Fruit fly (Drosophila melanogaster) whole organism, adult: ENCODE results near the gene CG32204.
A peak's percentile ranks its signal among the peaks of the same experiment; 100 is the strongest.

Source experiments
- CG11617 ChIP-seq: fragments of 200-800 bp; sonication (Bioruptor generic); optimal IDR thresholded peaks from 2 replicates; lab custom pipeline; 2017; ENCODE audit warnings: mild to moderate bottlenecking, missing biosample characterization, missing genetic modification reagents, missing genetic modification characterization
- CG12768 ChIP-seq: fragments of 200-800 bp; sonication (Bioruptor generic); optimal IDR thresholded peaks from 2 replicates; lab custom pipeline; 2017; ENCODE audit warnings: missing biosample characterization, missing genetic modification characterization, mild to moderate bottlenecking, moderate library complexity, missing genetic modification reagents
- CG14711 ChIP-seq: fragments of 200-800 bp; sonication (Bioruptor generic); optimal IDR thresholded peaks from 2 replicates; lab custom pipeline; 2018; ENCODE audit warnings: missing biosample characterization, mild to moderate bottlenecking, missing genetic modification characterization, moderate library complexity
- CG1620 ChIP-seq: fragments of 200-800 bp; sonication (Bioruptor generic); optimal IDR thresholded peaks from 2 replicates; lab custom pipeline; 2016; ENCODE audit warnings: missing biosample characterization, missing genetic modification characterization
- CG33017 ChIP-seq: fragments of 200-800 bp; sonication (Bioruptor generic); optimal IDR thresholded peaks from 2 replicates; lab custom pipeline; 2018; ENCODE audit warnings: missing biosample characterization, mild to moderate bottlenecking, missing genetic modification characterization, moderate library complexity
- CG5204 ChIP-seq: fragments of 200-800 bp; sonication (Bioruptor generic); optimal IDR thresholded peaks from 2 replicates; lab custom pipeline; 2016; ENCODE audit warnings: missing biosample characterization, missing genetic modification characterization
- CG7045 ChIP-seq: fragments of 200-800 bp; sonication (Bioruptor generic); optimal IDR thresholded peaks from 2 replicates; lab custom pipeline; 2017; ENCODE audit warnings: missing biosample characterization, mild to moderate bottlenecking, missing genetic modification characterization
- CG7101 ChIP-seq: fragments of 200-800 bp; sonication (Bioruptor generic); optimal IDR thresholded peaks from 2 replicates; lab custom pipeline; 2018; ENCODE audit warnings: missing biosample characterization, mild to moderate bottlenecking, missing genetic modification characterization, moderate library complexity
- Clk ChIP-seq: fragments of 200-800 bp; sonication (Bioruptor generic); optimal IDR thresholded peaks from 2 replicates; lab custom pipeline; 2017; ENCODE audit warnings: missing biosample characterization, missing genetic modification characterization
- Crg-1 ChIP-seq: fragments of 200-800 bp; sonication (Bioruptor generic); optimal IDR thresholded peaks from 2 replicates; lab custom pipeline; 2016; ENCODE audit warnings: missing biosample characterization, missing genetic modification characterization
- Hr96 ChIP-seq: fragments of 200-800 bp; sonication (Bioruptor generic); optimal IDR thresholded peaks from 2 replicates; lab custom pipeline; 2016; ENCODE audit warnings: missing biosample characterization, missing genetic modification characterization
- Mnt ChIP-seq: fragments of 200-800 bp; sonication (Bioruptor generic); optimal IDR thresholded peaks from 2 replicates; lab custom pipeline; 2016; ENCODE audit warnings: missing biosample characterization, mild to moderate bottlenecking, missing genetic modification characterization
- bab1 ChIP-seq: fragments of 200-800 bp; sonication (Bioruptor generic); optimal IDR thresholded peaks from 3 replicates; lab custom pipeline; 2019; ENCODE audit warnings: missing biosample characterization, mild to moderate bottlenecking, missing genetic modification characterization, moderate library complexity
- cic ChIP-seq: fragments of 200-800 bp; sonication (Bioruptor generic); optimal IDR thresholded peaks from 2 replicates; lab custom pipeline; 2017; ENCODE audit warnings: missing biosample characterization, mild to moderate bottlenecking, missing genetic modification characterization, moderate library complexity
- cnc ChIP-seq, 2 experiments: fragments of >200 bp; optimal IDR thresholded peaks; 2 replicates each; lab custom pipeline; 2017
- kay ChIP-seq: fragments of 200-800 bp; sonication (Bioruptor generic); peaks from one replicate; lab custom pipeline; 2016; ENCODE audit warnings: missing biosample characterization, missing genetic modification characterization, borderline replicate concordance
- ovo ChIP-seq: fragments of 200-800 bp; sonication (Bioruptor generic); optimal IDR thresholded peaks from 2 replicates; lab custom pipeline; 2016; ENCODE audit warnings: missing biosample characterization, missing genetic modification characterization
- pad ChIP-seq: fragments of 200-800 bp; sonication (Bioruptor generic); optimal IDR thresholded peaks from 3 replicates; lab custom pipeline; 2017; ENCODE audit warnings: missing biosample characterization, missing genetic modification characterization, mild to moderate bottlenecking, moderate library complexity, missing genetic modification reagents
- tj ChIP-seq: fragments of 200-800 bp; sonication (Bioruptor generic); optimal IDR thresholded peaks from 3 replicates; lab custom pipeline; 2017; ENCODE audit warnings: missing biosample characterization, mild to moderate bottlenecking, missing genetic modification characterization, moderate library complexity
- toe ChIP-seq: fragments of 200-800 bp; sonication (Bioruptor generic); optimal IDR thresholded peaks from 2 replicates; lab custom pipeline; 2016; ENCODE audit warnings: missing biosample characterization, missing genetic modification characterization

The CG32204 gene

dm6 chr3L:18952399-18952798, 6.6 kb upstream of the CG32204 start:
- no peak for TF ChIP-seq CG14711

dm6 chr3L:18950359-18950758, 4.5 kb upstream of the CG32204 start, which contains the start of gene CG6836:
TSS of gene CG6836 (plus strand) at chr3L:18950629.
- TF ChIP-seq bab1 (GFP tag; lab: Kevin White, UChicago) (peak; percentile 33), cic (GFP tag; lab: Kevin White, UChicago) (peak; percentile 9), ovo (peak; percentile 54), CG5204 (GFP tag; lab: Kevin White, UChicago) (no peak), tj (peak; percentile 22), Hr96 (GFP tag; lab: Kevin White, UChicago) (no peak), Mnt (no peak), CG1620 (GFP tag; lab: Kevin White, UChicago) (no peak)

dm6 chr3L:18949137-18949536, 3.3 kb upstream of the CG32204 start:
- TF ChIP-seq Clk (GFP tag; lab: Kevin White, UChicago) = no peak
- TF ChIP-seq bab1 (GFP tag; lab: Kevin White, UChicago) = peak; percentile 29
- TF ChIP-seq CG7101 (tag; lab: Kevin White, UChicago) = no peak
- no peak for TF ChIP-seq kay (GFP tag; lab: Kevin White, UChicago)
- TF ChIP-seq Mnt = no peak
- no peak for TF ChIP-seq tj
- peak; percentile 3 for TF ChIP-seq CG12768 (GFP tag; lab: Kevin White, UChicago)

dm6 chr3L:18946956-18947355, 1.1 kb upstream of the CG32204 start:
- TF ChIP-seq pad (GFP tag; lab: Kevin White, UChicago) (no peak), kay (GFP tag; lab: Kevin White, UChicago) (no peak), CG11617 (GFP tag; lab: Kevin White, UChicago) (no peak), CG1620 (GFP tag; lab: Kevin White, UChicago) (no peak), bab1 (GFP tag; lab: Kevin White, UChicago) (no peak), cic (GFP tag; lab: Kevin White, UChicago) (no peak), cnc (optimal IDR thresholded peaks at IDR 0.05; lab: Kevin White, UChicago) (no peak), CG5204 (GFP tag; lab: Kevin White, UChicago) (no peak), Crg-1 (no peak), CG14711 (no peak), ovo (no peak), Mnt (no peak), Clk (GFP tag; lab: Kevin White, UChicago) (no peak), CG12768 (GFP tag; lab: Kevin White, UChicago) (no peak), toe (GFP tag; lab: Kevin White, UChicago) (no peak), CG33017 (tag; lab: Kevin White, UChicago) (no peak), Hr96 (GFP tag; lab: Kevin White, UChicago) (no peak), CG7101 (tag; lab: Kevin White, UChicago) (no peak), CG7045 (GFP tag; lab: Kevin White, UChicago) (no peak), tj (no peak)

DNA sequence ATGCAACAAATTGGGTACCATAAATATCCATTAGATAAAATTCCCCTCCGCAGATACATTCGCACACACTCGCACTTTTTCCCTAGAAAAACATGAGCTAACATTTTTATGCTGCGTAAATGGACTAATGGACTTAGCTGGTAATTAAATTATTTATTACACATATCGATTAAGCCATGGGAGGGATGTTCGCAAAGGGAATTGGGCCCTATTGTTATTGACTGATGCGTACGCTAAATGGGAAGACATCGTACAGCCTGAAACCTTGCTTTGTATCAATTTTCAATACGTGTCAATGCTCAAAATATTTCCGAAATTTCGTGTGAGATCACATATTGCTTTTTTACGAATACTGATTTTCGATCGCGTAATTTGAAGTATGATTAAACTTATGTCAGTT, 21.0 kb downstream of the CG32204 start, which contains the start of gene CG43049:
Gene CG43049, plus strand, starts transcription at position 301 of the 400 bp plus-strand sequence.
- TF ChIP-seq pad (GFP tag; lab: Kevin White, UChicago) (no peak), kay (GFP tag; lab: Kevin White, UChicago) (peak; percentile 52)

dm6 chr3L:18922086-18922485, 23.8 kb downstream of the CG32204 start, which contains the start of gene CG3819:
TSS of gene CG3819 (minus strand) at chr3L:18922108.
- TF ChIP-seq CG1620 (GFP tag; lab: Kevin White, UChicago) = no peak
- no peak for TF ChIP-seq tj
- no peak for TF ChIP-seq kay (GFP tag; lab: Kevin White, UChicago)
- no peak for TF ChIP-seq Clk (GFP tag; lab: Kevin White, UChicago)
- no peak for TF ChIP-seq CG33017 (tag; lab: Kevin White, UChicago)
- no peak for TF ChIP-seq CG7045 (GFP tag; lab: Kevin White, UChicago)
- no peak for TF ChIP-seq cnc (optimal IDR thresholded peaks at IDR 0.05; lab: Kevin White, UChicago)
- no peak for TF ChIP-seq CG14711
- TF ChIP-seq Mnt = no peak
- no peak for TF ChIP-seq CG7101 (tag; lab: Kevin White, UChicago)
- TF ChIP-seq toe (GFP tag; lab: Kevin White, UChicago) = no peak

DNA sequence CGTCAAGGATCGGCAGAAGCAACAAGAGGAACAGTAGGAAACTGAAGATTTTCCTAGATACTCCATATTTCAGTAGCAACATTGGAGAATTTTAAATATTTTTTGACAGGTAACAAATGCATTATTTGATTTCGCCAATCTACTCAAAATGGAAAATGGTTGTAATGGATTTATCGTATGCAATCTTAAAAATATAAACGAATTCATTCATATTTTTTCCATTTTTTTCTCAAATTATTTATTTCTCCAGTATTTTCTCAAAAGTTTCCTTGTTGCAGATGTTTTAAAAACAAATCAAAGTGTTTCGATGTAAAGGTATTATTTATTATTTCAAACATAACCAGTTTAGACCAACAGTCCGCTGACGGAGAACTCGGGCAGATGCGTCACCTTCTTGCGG, 25.6 kb downstream of the CG32204 start, which contains the start of gene CG18223:
Gene CG18223, minus strand, starts transcription at position 101 of the 400 bp plus-strand sequence.
- TF ChIP-seq CG33017 (tag; lab: Kevin White, UChicago) (no peak), ovo (no peak), Mnt (no peak), bab1 (GFP tag; lab: Kevin White, UChicago) (no peak), CG7045 (GFP tag; lab: Kevin White, UChicago) (no peak), cnc (optimal IDR thresholded peaks at IDR 0.05; lab: Kevin White, UChicago) (no peak), Clk (GFP tag; lab: Kevin White, UChicago) (no peak), CG11617 (GFP tag; lab: Kevin White, UChicago) (no peak)

dm6 chr3L:18917281-18917680, 28.6 kb downstream of the CG32204 start, which contains the start of gene CG6839:
TSS of gene CG6839 (plus strand) at chr3L:18917581.
- TF ChIP-seq Mnt (no peak), tj (no peak), pad (GFP tag; lab: Kevin White, UChicago) (no peak), cic (GFP tag; lab: Kevin White, UChicago) (peak; percentile 51)
